Fruit fly (Drosophila melanogaster) whole organism, embryonic: ENCODE data around the gene CG31268.

Experiments used
- CG3281 ChIP-seq: fragments of 200-800 bp; sonication (Bioruptor generic); optimal IDR thresholded peaks from 3 replicates; lab custom pipeline; 2017; ENCODE audit warnings: missing biosample characterization, mild to moderate bottlenecking, missing genetic modification characterization
- Dref ChIP-seq: fragments of 200-800 bp; sonication (Bioruptor generic); IDR thresholded peaks from 2 replicates; pipeline ENCODE4 v1.3.6; 2022; ENCODE audit warnings: missing biosample characterization, missing genetic modification characterization
- Lpt ChIP-seq: fragments of >200 bp; optimal IDR thresholded peaks from 2 replicates; lab custom pipeline; 2018; ENCODE audit warnings: missing biosample characterization, missing genetic modification characterization

DNA sequence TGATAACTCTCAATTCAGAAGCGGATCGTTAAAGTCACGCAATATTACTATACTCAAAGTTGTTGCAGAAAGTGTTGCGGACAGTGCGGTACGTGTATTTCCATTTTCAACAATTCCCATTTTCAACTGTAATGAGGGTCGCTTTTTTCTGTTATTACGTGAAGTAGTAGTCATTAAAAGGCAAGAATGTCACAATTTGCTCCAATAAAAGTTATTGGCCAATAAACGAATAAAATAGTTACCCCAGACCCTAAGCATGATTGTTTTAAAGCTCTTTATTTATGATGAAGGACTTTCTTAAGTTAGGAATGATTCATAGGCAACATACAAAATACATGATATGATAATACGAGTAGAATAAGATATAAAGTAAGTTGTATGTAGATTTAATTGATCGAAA, 24.3 kb upstream of the CG31268 start:
- peak; percentile 36 for TF ChIP-seq CG3281
- TF ChIP-seq Dref: no peak
- TF ChIP-seq Lpt (GFP tag; lab: Kevin White, UChicago): no peak
